Fruit fly (Drosophila melanogaster) whole organism, embryonic: ENCODE data around the gene CG43355.

Experiments
- Bgb ChIP-seq: fragments of 200-800 bp; sonication (Bioruptor generic); IDR thresholded peaks from 2 replicates; pipeline ENCODE4 v1.3.6; 2022; ENCODE audit warnings: missing biosample characterization, missing genetic modification characterization; ENCODE audit not compliant: partially characterized antibody
- CG10321 ChIP-seq: fragments of 200-800 bp; sonication (Bioruptor generic); IDR thresholded peaks from 2 replicates; pipeline ENCODE4 v1.3.6; 2022; ENCODE audit warnings: missing biosample characterization, missing genetic modification characterization
- CG12071 ChIP-seq: fragments of 200-800 bp; sonication (Bioruptor generic); optimal IDR thresholded peaks from 3 replicates; lab custom pipeline; 2018; ENCODE audit warnings: missing biosample characterization, mild to moderate bottlenecking, missing genetic modification characterization
- CG12744 ChIP-seq: fragments of 200-800 bp; sonication (Bioruptor generic); optimal IDR thresholded peaks from 2 replicates; lab custom pipeline; 2016; ENCODE audit warnings: missing biosample characterization, missing genetic modification characterization
- CG13894 ChIP-seq: fragments of 200-800 bp; sonication (Bioruptor generic); optimal IDR thresholded peaks from 3 replicates; lab custom pipeline; 2018; ENCODE audit warnings: missing biosample characterization, mild to moderate bottlenecking, missing genetic modification characterization, moderate library complexity
- CG1529 ChIP-seq: fragments of 200-800 bp; sonication (Bioruptor generic); optimal IDR thresholded peaks from 3 replicates; lab custom pipeline; 2018; ENCODE audit warnings: missing biosample characterization, missing genetic modification characterization
- CG15696 ChIP-seq: fragments of 200-800 bp; sonication (Bioruptor generic); optimal IDR thresholded peaks from 2 replicates; lab custom pipeline; 2019; ENCODE audit warnings: missing biosample characterization, mild to moderate bottlenecking, missing genetic modification characterization, moderate library complexity
- CG16813 ChIP-seq: fragments of 200-800 bp; sonication (Bioruptor generic); IDR thresholded peaks from 3 replicates; pipeline ENCODE4 v1.3.6; 2022; ENCODE audit warnings: missing biosample characterization, missing genetic modification characterization; ENCODE audit not compliant: partially characterized antibody
- CG17186 ChIP-seq: fragments of 200-800 bp; sonication (Bioruptor generic); optimal IDR thresholded peaks from 3 replicates; lab custom pipeline; 2017; ENCODE audit warnings: missing biosample characterization, missing genetic modification reagents, missing genetic modification characterization
- CG17328 ChIP-seq: fragments of 200-800 bp; sonication (Bioruptor generic); IDR thresholded peaks from 2 replicates; pipeline ENCODE4 v1.3.6; 2022; ENCODE audit warnings: missing biosample characterization, missing genetic modification characterization
- CG17612 ChIP-seq: fragments of 200-800 bp; sonication (Bioruptor generic); IDR thresholded peaks from 2 replicates; pipeline ENCODE4 v1.3.6; 2022; ENCODE audit warnings: missing biosample characterization, missing genetic modification characterization
- CG18599 ChIP-seq: fragments of 200-800 bp; sonication (Bioruptor generic); optimal IDR thresholded peaks from 3 replicates; lab custom pipeline; 2017; ENCODE audit warnings: missing biosample characterization, missing genetic modification characterization, mild to moderate bottlenecking, moderate library complexity, missing genetic modification reagents
- CG43689 ChIP-seq: fragments of 200-800 bp; sonication (Bioruptor generic); IDR thresholded peaks from 2 replicates; pipeline ENCODE4 v1.3.6; 2022; ENCODE audit warnings: missing biosample characterization, missing genetic modification characterization
- CG4424 ChIP-seq: fragments of 200-800 bp; sonication (Bioruptor generic); optimal IDR thresholded peaks from 3 replicates; lab custom pipeline; 2016; ENCODE audit warnings: missing biosample characterization, missing genetic modification characterization
- CG4730 ChIP-seq: fragments of 200-800 bp; sonication (Bioruptor generic); IDR thresholded peaks from 2 replicates; pipeline ENCODE4 v1.3.6; 2022; ENCODE audit warnings: missing biosample characterization, missing genetic modification characterization
- CG6791 ChIP-seq: fragments of 200-800 bp; sonication (Bioruptor generic); IDR thresholded peaks from 3 replicates; pipeline ENCODE4 v1.3.6; 2022; ENCODE audit warnings: missing biosample characterization, missing genetic modification characterization; ENCODE audit not compliant: partially characterized antibody
- CG6854 ChIP-seq: fragments of 200-800 bp; sonication (Bioruptor generic); optimal IDR thresholded peaks from 3 replicates; lab custom pipeline; 2017; ENCODE audit warnings: missing biosample characterization, mild to moderate bottlenecking, missing genetic modification characterization
- CG7372 ChIP-seq: fragments of 200-800 bp; sonication (Bioruptor generic); IDR thresholded peaks from 2 replicates; pipeline ENCODE4 v1.3.6; 2022; ENCODE audit warnings: missing biosample characterization, missing genetic modification characterization
- CG8290 ChIP-seq, 3 experiments: fragments of 200-800 bp; sonication (Bioruptor generic); optimal IDR thresholded peaks; 2 replicates each; lab custom pipeline; 2016 to 2019; ENCODE audit warnings: missing biosample characterization in 3 of 3, missing genetic modification characterization in 3 of 3, mild to moderate bottlenecking in 2 of 3, moderate library complexity in 1 of 3
- CG9215 ChIP-seq: fragments of 200-800 bp; sonication (Bioruptor generic); IDR thresholded peaks from 2 replicates; pipeline ENCODE4 v1.3.6; 2022; ENCODE audit warnings: missing biosample characterization, missing genetic modification characterization
- CG9727 ChIP-seq: fragments of 200-800 bp; sonication (Bioruptor generic); optimal IDR thresholded peaks from 3 replicates; lab custom pipeline; 2017; ENCODE audit warnings: missing biosample characterization, mild to moderate bottlenecking, missing genetic modification characterization
- CG9932 ChIP-seq: fragments of 200-800 bp; sonication (Bioruptor generic); IDR thresholded peaks from 2 replicates; pipeline ENCODE4 v1.3.6; 2022; ENCODE audit warnings: missing biosample characterization, missing genetic modification characterization
- Dll ChIP-seq: fragments of 200-800 bp; sonication (Bioruptor generic); IDR thresholded peaks from 4 replicates; pipeline ENCODE4 v1.3.6; 2022; ENCODE audit warnings: missing biosample characterization, missing genetic modification characterization; ENCODE audit not compliant: partially characterized antibody
- Fer2 ChIP-seq: fragments of 200-800 bp; sonication (Bioruptor generic); optimal IDR thresholded peaks from 2 replicates; lab custom pipeline; 2018; ENCODE audit warnings: missing biosample characterization, mild to moderate bottlenecking, missing genetic modification characterization, moderate library complexity
- Gsc ChIP-seq: fragments of 200-800 bp; sonication (Bioruptor generic); IDR thresholded peaks from 2 replicates; pipeline ENCODE4 v1.3.6; 2022; ENCODE audit warnings: missing biosample characterization, missing genetic modification characterization
- Hand ChIP-seq: fragments of 200-800 bp; sonication (Bioruptor generic); optimal IDR thresholded peaks from 2 replicates; lab custom pipeline; 2017; ENCODE audit warnings: mild to moderate bottlenecking, missing biosample characterization, missing genetic modification reagents, missing genetic modification characterization
- NC2α ChIP-seq: fragments of 200-800 bp; sonication (Bioruptor generic); optimal IDR thresholded peaks from 2 replicates; lab custom pipeline; 2016; ENCODE audit warnings: missing biosample characterization, missing genetic modification characterization
- NC2β ChIP-seq: fragments of 200-800 bp; sonication (Bioruptor generic); optimal IDR thresholded peaks from 2 replicates; lab custom pipeline; 2016; ENCODE audit warnings: missing biosample characterization, missing genetic modification characterization
- Nf-YB ChIP-seq: fragments of 200-800 bp; sonication (Bioruptor generic); optimal IDR thresholded peaks from 3 replicates; lab custom pipeline; 2019; ENCODE audit warnings: missing biosample characterization, mild to moderate bottlenecking, missing genetic modification characterization, moderate library complexity
- Nf-YC ChIP-seq: fragments of 200-800 bp; optimal IDR thresholded peaks from 3 replicates; lab custom pipeline; 2019; ENCODE audit warnings: missing biosample characterization, mild to moderate bottlenecking, missing genetic modification characterization, moderate library complexity
- Rfx ChIP-seq: fragments of 200-800 bp; sonication (Bioruptor generic); IDR thresholded peaks from 2 replicates; pipeline ENCODE4 v1.3.6; 2022; ENCODE audit warnings: missing biosample characterization, missing genetic modification characterization
- Xrp1 ChIP-seq: fragments of 200-800 bp; sonication (Bioruptor generic); IDR thresholded peaks from 2 replicates; pipeline ENCODE4 v1.3.6; 2022; ENCODE audit warnings: missing biosample characterization, missing genetic modification characterization
- ab ChIP-seq: fragments of 200-800 bp; sonication (Bioruptor generic); optimal IDR thresholded peaks from 2 replicates; lab custom pipeline; 2016; ENCODE audit warnings: missing biosample characterization, missing genetic modification characterization
- amos ChIP-seq: fragments of 200-800 bp; sonication (Bioruptor generic); IDR thresholded peaks from 2 replicates; pipeline ENCODE4 v1.3.6; 2022; ENCODE audit warnings: missing biosample characterization, missing genetic modification characterization; ENCODE audit not compliant: partially characterized antibody
- btn ChIP-seq: fragments of 200-800 bp; sonication (Bioruptor generic); optimal IDR thresholded peaks from 2 replicates; lab custom pipeline; 2016; ENCODE audit warnings: missing biosample characterization, missing genetic modification characterization
- chm ChIP-seq: fragments of 200-800 bp; sonication (Bioruptor generic); IDR thresholded peaks from 2 replicates; pipeline ENCODE4 v1.3.6; 2022; ENCODE audit warnings: missing biosample characterization, missing genetic modification characterization
- croc ChIP-seq: fragments of 200-800 bp; sonication (Bioruptor generic); conservative IDR thresholded peaks from 3 replicates; pipeline ENCODE4 v1.3.6; 2022; ENCODE audit warnings: missing biosample characterization, missing genetic modification characterization
- crol ChIP-seq: fragments of 200-800 bp; sonication (Bioruptor generic); IDR thresholded peaks from 2 replicates; pipeline ENCODE4 v1.3.6; 2022; ENCODE audit warnings: missing biosample characterization, missing genetic modification characterization
- dati ChIP-seq: fragments of 200-800 bp; sonication (Bioruptor generic); IDR thresholded peaks from 2 replicates; pipeline ENCODE4 v1.3.6; 2022; ENCODE audit warnings: missing biosample characterization, missing genetic modification characterization
- dm ChIP-seq: fragments of 200-800 bp; sonication (Bioruptor generic); optimal IDR thresholded peaks from 3 replicates; lab custom pipeline; 2016; ENCODE audit warnings: missing biosample characterization, missing genetic modification characterization
- ham ChIP-seq: fragments of 200-800 bp; sonication (Bioruptor generic); IDR thresholded peaks from 2 replicates; pipeline ENCODE4 v1.3.6; 2022; ENCODE audit warnings: missing biosample characterization, missing genetic modification characterization
- hb ChIP-seq: fragments of 200-800 bp; sonication (Bioruptor generic); IDR thresholded peaks from 3 replicates; pipeline ENCODE4 v1.3.6; 2022; ENCODE audit warnings: missing biosample characterization, missing genetic modification characterization; ENCODE audit not compliant: partially characterized antibody
- lola ChIP-seq, 3 experiments: fragments of >200 bp in 2 of 3; fragments of 200-800 bp in 1 of 3; sonication (Bioruptor generic) in 1 of 3; optimal IDR thresholded peaks; 2 replicates each; lab custom pipeline; 2017 to 2019; ENCODE audit warnings: missing biosample characterization in 3 of 3, missing genetic modification characterization in 3 of 3, mild to moderate bottlenecking in 1 of 3, moderate library complexity in 1 of 3
- nerfin-1 ChIP-seq: fragments of 200-800 bp; sonication (Bioruptor generic); optimal IDR thresholded peaks from 3 replicates; lab custom pipeline; 2019; ENCODE audit warnings: missing biosample characterization, mild to moderate bottlenecking, missing genetic modification characterization, moderate library complexity
- ro ChIP-seq: fragments of 200-800 bp; sonication (Bioruptor generic); IDR thresholded peaks from 2 replicates; pipeline ENCODE4 v1.3.6; 2022; ENCODE audit warnings: missing biosample characterization, missing genetic modification characterization
- run ChIP-seq: fragments of 200-800 bp; sonication (Bioruptor generic); optimal IDR thresholded peaks from 3 replicates; lab custom pipeline; 2018; ENCODE audit warnings: missing biosample characterization, mild to moderate bottlenecking, missing genetic modification characterization
- sd ChIP-seq: fragments of 200-800 bp; sonication (Bioruptor generic); optimal IDR thresholded peaks from 3 replicates; lab custom pipeline; 2018; ENCODE audit warnings: missing biosample characterization, mild to moderate bottlenecking, missing genetic modification characterization, moderate library complexity
- sens-2 ChIP-seq: fragments of 200-800 bp; sonication (Bioruptor generic); IDR thresholded peaks from 2 replicates; pipeline ENCODE4 v1.3.6; 2022; ENCODE audit warnings: missing biosample characterization, missing genetic modification characterization
- slou ChIP-seq: fragments of 200-800 bp; sonication (Bioruptor generic); optimal IDR thresholded peaks from 3 replicates; lab custom pipeline; 2016; ENCODE audit warnings: missing biosample characterization, missing genetic modification characterization
- stc ChIP-seq: fragments of 200-800 bp; sonication (Bioruptor generic); IDR thresholded peaks from 2 replicates; pipeline ENCODE4 v1.3.6; 2022; ENCODE audit warnings: missing biosample characterization, missing genetic modification characterization
- twi ChIP-seq: fragments of 200-800 bp; optimal IDR thresholded peaks from 2 replicates; lab custom pipeline; 2019; ENCODE audit warnings: missing biosample characterization, mild to moderate bottlenecking, missing genetic modification characterization, moderate library complexity

CG43355 gene

dm6 chr2L:11447641-11448040 lies 36.9 kb upstream of the CG43355 start (continued):
- no peak for TF ChIP-seq CG43689 (GFP tag; lab: Robert Waterston, UW)
- TF ChIP-seq CG4424 (GFP tag; lab: Kevin White, UChicago) = no peak
- TF ChIP-seq crol (GFP tag; lab: Robert Waterston, UW) = peak; percentile 81
- TF ChIP-seq Nf-YB = peak; percentile 97
- TF ChIP-seq chm (GFP tag; lab: Robert Waterston, UW) = 0 out of 2 replicates have a peak, but pooled peaks have one; percentile 25
- no peak for TF ChIP-seq dati (GFP tag; lab: Robert Waterston, UW)
- no peak for TF ChIP-seq dm
- TF ChIP-seq CG13894 (tag; lab: Kevin White, UChicago) = no peak
- no peak for TF ChIP-seq NC2β
- TF ChIP-seq CG9727 (GFP tag; lab: Kevin White, UChicago) = no peak
- TF ChIP-seq amos = no peak; the same call in 1 of the 2 replicates
- no peak for TF ChIP-seq CG7372 (GFP tag; lab: Robert Waterston, UW)
- no peak for TF ChIP-seq Hand (GFP tag; lab: Kevin White, UChicago)
- TF ChIP-seq NC2α = no peak
- TF ChIP-seq Dll (GFP tag; lab: Robert Waterston, UW) = no peak; the same call in 3 of the 4 replicates
- peak; percentile 45; the same call in 1 of the 2 replicates for TF ChIP-seq Bgb (GFP tag; lab: Robert Waterston, UW)
- no peak for TF ChIP-seq CG12744
- TF ChIP-seq Nf-YC (tag; lab: Kevin White, UChicago) = peak; percentile 98
- peak; percentile 22 for TF ChIP-seq nerfin-1 (tag; lab: Kevin White, UChicago)
- peak; percentile 5 for TF ChIP-seq twi (tag; lab: Kevin White, UChicago)
- TF ChIP-seq Fer2 (tag; lab: Kevin White, UChicago) = no peak
- no peak for TF ChIP-seq CG17186 (GFP tag; lab: Kevin White, UChicago)
- TF ChIP-seq CG12071 = no peak
- TF ChIP-seq CG9932 = no peak
- no peak for TF ChIP-seq CG16813 (GFP tag; lab: Robert Waterston, UW)
- TF ChIP-seq hb (GFP tag; lab: Robert Waterston, UW) = no peak
- TF ChIP-seq ro (GFP tag; lab: Robert Waterston, UW) = no peak
- TF ChIP-seq CG4730 (GFP tag; lab: Robert Waterston, UW) = no peak
- no peak for TF ChIP-seq Xrp1 (GFP tag; lab: Robert Waterston, UW)
- TF ChIP-seq ab = no peak
- TF ChIP-seq CG9215 = no peak
- peak; percentile 95 for TF ChIP-seq CG10321 (GFP tag; lab: Robert Waterston, UW)
- TF ChIP-seq CG15696 (tag; lab: Kevin White, UChicago) = no peak
- TF ChIP-seq ham (GFP tag; lab: Robert Waterston, UW) = no peak
- TF ChIP-seq CG17612 (GFP tag; lab: Robert Waterston, UW) = no peak
- TF ChIP-seq croc (GFP tag; lab: Robert Waterston, UW) = no peak
- no peak for TF ChIP-seq CG17328 (GFP tag; lab: Robert Waterston, UW)
- TF ChIP-seq sd (tag; lab: Kevin White, UChicago) = peak; percentile 66
- no peak for TF ChIP-seq btn (GFP tag; lab: Kevin White, UChicago)
- TF ChIP-seq slou (GFP tag; lab: Kevin White, UChicago) = no peak
- no peak for TF ChIP-seq Gsc (GFP tag; lab: Robert Waterston, UW)
- no peak for TF ChIP-seq CG18599 (GFP tag; lab: Kevin White, UChicago)
- TF ChIP-seq lola (GFP tag; optimal IDR thresholded peaks at IDR 0.05; lab: Kevin White, UChicago) = no peak
- TF ChIP-seq CG8290 (GFP tag; optimal IDR thresholded peaks at IDR 0.05; lab: Kevin White, UChicago) = no peak
- no peak for TF ChIP-seq CG8290 (tag; optimal IDR thresholded peaks at IDR 0.05; lab: Kevin White, UChicago)
- TF ChIP-seq CG6791 = no peak
- TF ChIP-seq CG1529 (GFP tag; lab: Kevin White, UChicago) = no peak
- no peak for TF ChIP-seq CG6854 (GFP tag; lab: Kevin White, UChicago)
- no peak for TF ChIP-seq run (tag; lab: Kevin White, UChicago)
- no peak for TF ChIP-seq stc (GFP tag; lab: Robert Waterston, UW)
- TF ChIP-seq sens-2 = no peak
- no peak for TF ChIP-seq Rfx
